Worm (Caenorhabditis elegans) whole organism, young adult: ENCODE results near the gene fbxb-75.

Source experiments
- B0035.1 ChIP-seq: sonication (generic microtip); optimal IDR thresholded peaks from 2 replicates; lab custom pipeline; 2016; ENCODE audit warnings: missing genetic modification characterization, mild to moderate bottlenecking, missing compliant biosample characterization, missing genotype, missing genetic modification reagents
- C06A6.2 ChIP-seq: fragments of 200-800 bp; sonication (Bioruptor generic); conservative IDR thresholded peaks from 2 replicates; pipeline ENCODE4 v1.3.6; 2022; ENCODE audit warnings: missing genetic modification characterization, missing compliant biosample characterization
- F33H1.4 ChIP-seq: fragments of 200-800 bp; sonication (Bioruptor generic); IDR thresholded peaks from 2 replicates; pipeline ENCODE4 v1.3.6; 2022; ENCODE audit warnings: missing genetic modification reagents, missing genetic modification characterization, missing compliant biosample characterization
- F39B2.1 ChIP-seq: fragments of 200-800 bp; sonication (Bioruptor generic); IDR thresholded peaks from 2 replicates; pipeline ENCODE4 v1.3.6; 2022; ENCODE audit warnings: missing genetic modification reagents, missing genetic modification characterization, missing compliant biosample characterization
- F55B11.4 ChIP-seq: sonication (generic microtip); optimal IDR thresholded peaks from 2 replicates; lab custom pipeline; 2016; ENCODE audit warnings: missing compliant biosample characterization, missing genetic modification characterization, borderline replicate concordance; ENCODE audit not compliant: insufficient read depth
- K11D2.4 ChIP-seq: fragments of 200-800 bp; sonication (Bioruptor generic); IDR thresholded peaks from 2 replicates; pipeline ENCODE4 v1.3.6; 2022; ENCODE audit warnings: missing genetic modification reagents, missing genetic modification characterization, missing compliant biosample characterization
- T07F8.4 ChIP-seq: sonication (generic microtip); optimal IDR thresholded peaks from 2 replicates; lab custom pipeline; 2016; ENCODE audit warnings: mild to moderate bottlenecking, missing genetic modification characterization, moderate library complexity, missing compliant biosample characterization
- T26A5.8 ChIP-seq: sonication (generic microtip); optimal IDR thresholded peaks from 2 replicates; lab custom pipeline; 2016; ENCODE audit warnings: missing genetic modification characterization, missing compliant biosample characterization
- Y53F4B.3 ChIP-seq: fragments of 200-800 bp; sonication (Bioruptor generic); IDR thresholded peaks from 2 replicates; pipeline ENCODE4 v1.3.6; 2022; ENCODE audit warnings: missing genetic modification reagents, missing genetic modification characterization, missing compliant biosample characterization
- Y53G8AR.9 ChIP-seq: fragments of 200-800 bp; sonication (Bioruptor generic); conservative IDR thresholded peaks from 2 replicates; pipeline ENCODE4 v1.3.6; 2022; ENCODE audit warnings: missing genetic modification reagents, missing genetic modification characterization, missing compliant biosample characterization
- Y67H2A.10 ChIP-seq: fragments of 200-800 bp; sonication (Bioruptor generic); conservative IDR thresholded peaks from 2 replicates; pipeline ENCODE4 v1.3.6; 2022; ENCODE audit warnings: missing genetic modification reagents, missing genetic modification characterization, missing compliant biosample characterization
- athp-1 ChIP-seq: sonication (generic microtip); optimal IDR thresholded peaks from 2 replicates; lab custom pipeline; 2017; ENCODE audit warnings: mild to moderate bottlenecking, missing genetic modification characterization, missing compliant biosample characterization
- attf-5 ChIP-seq: fragments of 200-800 bp; sonication (Bioruptor generic); optimal IDR thresholded peaks from 2 replicates; lab custom pipeline; 2018; ENCODE audit warnings: mild to moderate bottlenecking, missing genetic modification characterization, missing compliant biosample characterization
- ccch-3 ChIP-seq: fragments of 200-800 bp; sonication (Bioruptor generic); optimal IDR thresholded peaks from 2 replicates; lab custom pipeline; 2018; ENCODE audit warnings: mild to moderate bottlenecking, missing genetic modification characterization, missing compliant biosample characterization
- cebp-1 ChIP-seq, 2 experiments: fragments of 200-800 bp in 1 of 2; sonication (Bioruptor generic) in 1 of 2; sonication (generic microtip) in 1 of 2; IDR thresholded peaks in 1 of 2; optimal IDR thresholded peaks in 1 of 2; 2 replicates each; pipeline versions ENCODE4 v1.3.6 to Lab custom; 2017 to 2022; ENCODE audit warnings: missing compliant biosample characterization in 2 of 2, missing genetic modification characterization in 2 of 2, mild to moderate bottlenecking in 1 of 2, missing genetic modification reagents in 1 of 2, moderate library complexity in 1 of 2
- cebp-2 ChIP-seq: fragments of 200-800 bp; sonication (Bioruptor generic); IDR thresholded peaks from 2 replicates; pipeline ENCODE4 v1.3.6; 2022; ENCODE audit warnings: missing genetic modification characterization, missing compliant biosample characterization
- ceh-100 ChIP-seq: fragments of 200-800 bp; sonication (Bioruptor generic); IDR thresholded peaks from 2 replicates; pipeline ENCODE4 v1.3.6; 2022; ENCODE audit warnings: missing genetic modification reagents, missing genetic modification characterization, missing compliant biosample characterization
- ceh-58 ChIP-seq: fragments of 200-800 bp; sonication (Bioruptor generic); IDR thresholded peaks from 2 replicates; pipeline ENCODE4 v1.3.6; 2022; ENCODE audit warnings: missing genetic modification characterization, missing compliant biosample characterization
- ceh-79 ChIP-seq: sonication (generic microtip); optimal IDR thresholded peaks from 2 replicates; lab custom pipeline; 2017; ENCODE audit warnings: mild to moderate bottlenecking, missing genetic modification characterization, missing compliant biosample characterization
- ceh-91 ChIP-seq: fragments of 200-800 bp; sonication (Bioruptor generic); IDR thresholded peaks from 2 replicates; pipeline ENCODE4 v1.3.6; 2022; ENCODE audit warnings: missing genetic modification reagents, missing genetic modification characterization, missing compliant biosample characterization
- dpff-1 ChIP-seq: sonication (generic microtip); optimal IDR thresholded peaks from 2 replicates; lab custom pipeline; 2017; ENCODE audit warnings: mild to moderate bottlenecking, missing genetic modification characterization, missing compliant biosample characterization
- dpl-1 ChIP-seq: fragments of 150-350 bp; optimal IDR thresholded peaks from 2 replicates; lab custom pipeline; 2014; ENCODE audit warnings: missing biosample characterization, missing genetic modification reagents, missing genetic modification characterization
- efl-1 ChIP-seq: fragments of 150-350 bp; optimal IDR thresholded peaks from 2 replicates; lab custom pipeline; 2014; ENCODE audit warnings: missing biosample characterization, missing genetic modification reagents, missing genetic modification characterization
- egl-18 ChIP-seq: fragments of 200-800 bp; sonication (Bioruptor generic); IDR thresholded peaks from 2 replicates; pipeline ENCODE4 v1.3.6; 2022; ENCODE audit warnings: missing genetic modification reagents, missing genetic modification characterization, missing compliant biosample characterization
- ets-4 ChIP-seq: fragments of 200-800 bp; sonication (Bioruptor generic); optimal IDR thresholded peaks from 2 replicates; lab custom pipeline; 2018; ENCODE audit warnings: mild to moderate bottlenecking, missing genetic modification characterization, missing compliant biosample characterization
- fkh-3 ChIP-seq: sonication (generic microtip); optimal IDR thresholded peaks from 2 replicates; lab custom pipeline; 2016; ENCODE audit warnings: mild to moderate bottlenecking, missing genetic modification characterization, missing compliant biosample characterization
- hsf-1 ChIP-seq: fragments of 200-800 bp; sonication (Bioruptor generic); IDR thresholded peaks from 2 replicates; pipeline ENCODE4 v1.3.6; 2022; ENCODE audit warnings: missing genetic modification reagents, missing genetic modification characterization, missing compliant biosample characterization
- let-526 ChIP-seq: fragments of 200-800 bp; sonication (Bioruptor generic); IDR thresholded peaks from 2 replicates; pipeline ENCODE4 v1.3.6; 2022; ENCODE audit warnings: missing genetic modification reagents, missing genetic modification characterization, missing compliant biosample characterization
- let-607 ChIP-seq, 2 experiments: fragments of 200-800 bp in 1 of 2; sonication (Bioruptor generic) in 1 of 2; sonication (generic microtip) in 1 of 2; optimal IDR thresholded peaks; 2 replicates each; lab custom pipeline; 2016 to 2018; ENCODE audit warnings: mild to moderate bottlenecking in 2 of 2, missing compliant biosample characterization in 2 of 2, missing genetic modification characterization in 2 of 2, moderate library complexity in 2 of 2, missing genotype in 1 of 2
- lin-54 ChIP-seq: fragments of 200-800 bp; sonication (Bioruptor generic); optimal IDR thresholded peaks from 2 replicates; lab custom pipeline; 2018; ENCODE audit warnings: mild to moderate bottlenecking, missing genetic modification characterization, missing compliant biosample characterization
- lir-1 ChIP-seq: fragments of 200-800 bp; sonication (Bioruptor generic); conservative IDR thresholded peaks from 2 replicates; pipeline ENCODE4 v1.3.6; 2022; ENCODE audit warnings: missing genetic modification reagents, missing genetic modification characterization, missing compliant biosample characterization
- madf-6 ChIP-seq: fragments of 200-800 bp; sonication (Bioruptor generic); IDR thresholded peaks from 2 replicates; pipeline ENCODE4 v1.3.6; 2022; ENCODE audit warnings: missing genetic modification reagents, missing genetic modification characterization, missing compliant biosample characterization
- mel-28 ChIP-seq: sonication (generic microtip); optimal IDR thresholded peaks from 2 replicates; lab custom pipeline; 2016; ENCODE audit warnings: borderline replicate concordance, mild to moderate bottlenecking, missing genetic modification characterization, missing compliant biosample characterization
- mxl-1 ChIP-seq: sonication (generic microtip); optimal IDR thresholded peaks from 2 replicates; lab custom pipeline; 2016; ENCODE audit warnings: missing genetic modification characterization, missing compliant biosample characterization
- nfya-1 ChIP-seq: sonication (generic microtip); optimal IDR thresholded peaks from 2 replicates; lab custom pipeline; 2017; ENCODE audit warnings: antibody characterized with exemption, missing compliant biosample characterization, missing genetic modification characterization, borderline replicate concordance; ENCODE audit not compliant: insufficient read depth
- nfyb-1 ChIP-seq: fragments of 200-800 bp; sonication (Bioruptor generic); IDR thresholded peaks from 2 replicates; pipeline ENCODE4 v1.3.6; 2022; ENCODE audit warnings: missing genetic modification reagents, missing genetic modification characterization, missing compliant biosample characterization
- nhr-179 ChIP-seq: sonication (generic microtip); optimal IDR thresholded peaks from 2 replicates; lab custom pipeline; 2016; ENCODE audit warnings: mild to moderate bottlenecking, missing genetic modification characterization, missing compliant biosample characterization
- pbrm-1 ChIP-seq: fragments of 200-800 bp; sonication (Bioruptor generic); IDR thresholded peaks from 2 replicates; pipeline ENCODE4 v1.3.6; 2022; ENCODE audit warnings: missing genetic modification reagents, missing genetic modification characterization, missing compliant biosample characterization
- rpc-1 ChIP-seq, 2 experiments: fragments of 150-350 bp in 1 of 2; sonication (generic microtip) in 1 of 2; optimal IDR thresholded peaks; 2 replicates each; lab custom pipeline; 2014 to 2018; ENCODE audit warnings: missing biosample characterization in 1 of 2, missing genetic modification characterization in 1 of 2, missing genetic modification reagents in 1 of 2, missing genotype in 1 of 2
- sdz-38 ChIP-seq: sonication (generic microtip); optimal IDR thresholded peaks from 2 replicates; lab custom pipeline; 2016; ENCODE audit warnings: missing genotype, missing genetic modification characterization, missing compliant biosample characterization
- snpc-4 ChIP-seq, 5 experiments: fragments of 150-350 bp in 1 of 5; sonication (generic microtip) in 4 of 5; optimal IDR thresholded peaks; 2 replicates each; lab custom pipeline; 2014 to 2018; ENCODE audit warnings: missing genetic modification characterization in 5 of 5, missing biosample characterization in 3 of 5, antibody characterized with exemption in 2 of 5, mild to moderate bottlenecking in 2 of 5, missing compliant biosample characterization in 2 of 5, missing genotype in 2 of 5, moderate library complexity in 2 of 5, missing genetic modification reagents in 1 of 5
- xnd-1 ChIP-seq: sonication (generic microtip); optimal IDR thresholded peaks from 2 replicates; lab custom pipeline; 2016; ENCODE audit warnings: missing genotype, missing genetic modification reagents, missing genetic modification characterization, missing compliant biosample characterization
- ztf-28 ChIP-seq: fragments of 200-800 bp; sonication (Bioruptor generic); IDR thresholded peaks from 2 replicates; pipeline ENCODE4 v1.3.6; 2022; ENCODE audit warnings: missing genetic modification reagents, missing genetic modification characterization, missing compliant biosample characterization
- ztf-6 ChIP-seq: fragments of 200-800 bp; sonication (Bioruptor generic); IDR thresholded peaks from 2 replicates; pipeline ENCODE4 v1.3.6; 2022; ENCODE audit warnings: missing genetic modification reagents, missing genetic modification characterization, missing compliant biosample characterization

fbxb-75 gene

ce11 chrIV:4393488-4393887, 47.5 kb downstream of the fbxb-75 start (continued):
- TF ChIP-seq nfyb-1 (GFP tag; lab: Robert Waterston, UW), result no peak
- TF ChIP-seq athp-1, result peak; percentile 1
- no peak for TF ChIP-seq Y67H2A.10 (GFP tag; lab: Robert Waterston, UW)
- TF ChIP-seq cebp-2 (GFP tag; lab: Robert Waterston, UW), result no peak
- peak; percentile 87 for TF ChIP-seq xnd-1 (tag; lab: Kevin White, UChicago)
- no peak for TF ChIP-seq Y53F4B.3 (GFP tag; lab: Robert Waterston, UW)
- TF ChIP-seq snpc-4 (GFP tag; optimal IDR thresholded peaks at IDR 0.05; lab: Kevin White, UChicago), result peak; percentile 6
- TF ChIP-seq snpc-4 (tag; optimal IDR thresholded peaks at IDR 0.05; lab: Kevin White, UChicago), result peak in 1 of 4 experiments; percentile 56
- TF ChIP-seq Y53G8AR.9 (GFP tag; lab: Robert Waterston, UW), result peak; percentile 41; the same call in 1 of the 2 replicates
- no peak for TF ChIP-seq ztf-28 (GFP tag; lab: Robert Waterston, UW)

ce11 chrIV:4390438-4390894, 50.5 kb downstream of the fbxb-75 start, which contains the start of the genes rpl-7A and set-21:
Gene rpl-7A, minus strand, starts transcription at chrIV:4390590.
Gene set-21, plus strand, starts transcription at chrIV:4390844.
- TF ChIP-seq K11D2.4 (GFP tag; lab: Robert Waterston, UW) (peak; percentile 97), cebp-2 (GFP tag; lab: Robert Waterston, UW) (peak; percentile 92; the same call in 1 of the 2 replicates), ceh-91 (peak; percentile 97), ceh-58 (GFP tag; lab: Robert Waterston, UW) (no peak), dpff-1 (tag; lab: Kevin White, UChicago) (no peak), T07F8.4 (tag; lab: Kevin White, UChicago) (no peak), ets-4 (peak; percentile 55), xnd-1 (tag; lab: Kevin White, UChicago) (peak; percentile 67), mel-28 (tag; lab: Kevin White, UChicago) (peak; percentile 24), mxl-1 (tag; lab: Kevin White, UChicago) (no peak), let-607 (tag; optimal IDR thresholded peaks at IDR 0.05; lab: Kevin White, UChicago) (peak; percentile 85 to 92), Y53F4B.3 (GFP tag; lab: Robert Waterston, UW) (peak; percentile 59; the same call in 1 of the 2 replicates), egl-18 (GFP tag; lab: Robert Waterston, UW) (peak; percentile 97), F33H1.4 (peak; percentile 96), fkh-3 (tag; lab: Kevin White, UChicago) (no peak), efl-1 (GFP tag; lab: Kevin White, UChicago) (peak; percentile 89), hsf-1 (GFP tag; lab: Robert Waterston, UW) (peak; percentile 87), cebp-1 (GFP tag; IDR thresholded peaks at IDR 0.05; lab: Robert Waterston, UW) (peak; percentile 86), cebp-1 (tag; optimal IDR thresholded peaks at IDR 0.05; lab: Kevin White, UChicago) (peak; percentile 93), dpl-1 (GFP tag; lab: Kevin White, UChicago) (peak; percentile 82), F39B2.1 (GFP tag; lab: Robert Waterston, UW) (peak; percentile 91), attf-5 (peak; percentile 99), madf-6 (GFP tag; lab: Robert Waterston, UW) (peak; percentile 95), C06A6.2 (GFP tag; lab: Robert Waterston, UW) (peak; percentile 94), ccch-3 (no peak), lin-54 (peak; percentile 99), T26A5.8 (tag; lab: Kevin White, UChicago) (no peak), sdz-38 (tag; lab: Kevin White, UChicago) (no peak), nhr-179 (tag; lab: Kevin White, UChicago) (no peak), ztf-6 (peak; percentile 89), rpc-1 (optimal IDR thresholded peaks at IDR 0.05; lab: Kevin White, UChicago) (no peak), rpc-1 (tag; optimal IDR thresholded peaks at IDR 0.05; lab: Kevin White, UChicago) (no peak), ceh-100 (GFP tag; lab: Robert Waterston, UW) (peak; percentile 92), nfya-1 (tag; lab: Kevin White, UChicago) (no peak), pbrm-1 (GFP tag; lab: Robert Waterston, UW) (peak; percentile 98), ztf-28 (GFP tag; lab: Robert Waterston, UW) (peak; percentile 97), let-526 (GFP tag; lab: Robert Waterston, UW) (peak; percentile 90), ceh-79 (tag; lab: Kevin White, UChicago) (no peak), F55B11.4 (tag; lab: Kevin White, UChicago) (no peak), lir-1 (GFP tag; lab: Robert Waterston, UW) (peak; percentile 97), B0035.1 (tag; lab: Kevin White, UChicago) (peak; percentile 36)
